Worm (Caenorhabditis elegans) whole organism, mixed stage, embryonic: ENCODE data around the gene H14N18.4.

Experiments used
- blmp-1 ChIP-seq: fragments of 150-350 bp; optimal IDR thresholded peaks from 2 replicates; lab custom pipeline; 2014; ENCODE audit warnings: missing biosample characterization, missing genetic modification characterization
- ces-1 ChIP-seq: fragments of 150-350 bp; optimal IDR thresholded peaks from 2 replicates; lab custom pipeline; 2014; ENCODE audit warnings: missing biosample characterization, missing genetic modification reagents, missing genetic modification characterization
- elt-1 ChIP-seq: sonication (generic microtip); optimal IDR thresholded peaks from 2 replicates; lab custom pipeline; 2017; ENCODE audit warnings: missing genetic modification characterization, mild to moderate bottlenecking, missing compliant biosample characterization, antibody characterized with exemption, moderate library complexity, borderline replicate concordance; ENCODE audit not compliant: insufficient read depth
- elt-3 ChIP-seq: fragments of 150-350 bp; optimal IDR thresholded peaks from 2 replicates; lab custom pipeline; 2014; ENCODE audit warnings: missing biosample characterization, missing genetic modification characterization
- lin-13 ChIP-seq: fragments of 150-350 bp; optimal IDR thresholded peaks from 2 replicates; lab custom pipeline; 2014; ENCODE audit warnings: missing biosample characterization, missing genetic modification characterization
- lsy-2 ChIP-seq: fragments of 150-350 bp; optimal IDR thresholded peaks from 2 replicates; lab custom pipeline; 2014; ENCODE audit warnings: missing biosample characterization, missing genetic modification characterization
- nhr-237 ChIP-seq: fragments of 150-350 bp; optimal IDR thresholded peaks from 2 replicates; lab custom pipeline; 2014; ENCODE audit warnings: missing biosample characterization, missing genetic modification characterization
- nhr-28 ChIP-seq: fragments of 150-350 bp; optimal IDR thresholded peaks from 2 replicates; lab custom pipeline; 2014; ENCODE audit warnings: missing biosample characterization, missing genetic modification characterization
- nhr-76 ChIP-seq: sonication (generic microtip); optimal IDR thresholded peaks from 2 replicates; lab custom pipeline; 2017; ENCODE audit warnings: missing biosample characterization, missing genetic modification characterization
- pha-4 ChIP-seq: fragments of 150-350 bp; optimal IDR thresholded peaks from 2 replicates; lab custom pipeline; 2018; ENCODE audit warnings: missing biosample characterization, missing genetic modification reagents, missing genetic modification characterization
- snpc-4 ChIP-seq: fragments of 150-350 bp; optimal IDR thresholded peaks from 2 replicates; lab custom pipeline; 2014; ENCODE audit warnings: missing biosample characterization, missing genetic modification characterization
- unc-120 ChIP-seq: sonication (generic microtip); optimal IDR thresholded peaks from 2 replicates; lab custom pipeline; 2017; ENCODE audit warnings: missing genetic modification characterization, missing compliant biosample characterization; ENCODE audit not compliant: poor library complexity, severe bottlenecking
- unc-62 ChIP-seq: fragments of 150-350 bp; optimal IDR thresholded peaks from 2 replicates; lab custom pipeline; 2014; ENCODE audit warnings: missing biosample characterization, missing genetic modification reagents, missing genetic modification characterization

DNA sequence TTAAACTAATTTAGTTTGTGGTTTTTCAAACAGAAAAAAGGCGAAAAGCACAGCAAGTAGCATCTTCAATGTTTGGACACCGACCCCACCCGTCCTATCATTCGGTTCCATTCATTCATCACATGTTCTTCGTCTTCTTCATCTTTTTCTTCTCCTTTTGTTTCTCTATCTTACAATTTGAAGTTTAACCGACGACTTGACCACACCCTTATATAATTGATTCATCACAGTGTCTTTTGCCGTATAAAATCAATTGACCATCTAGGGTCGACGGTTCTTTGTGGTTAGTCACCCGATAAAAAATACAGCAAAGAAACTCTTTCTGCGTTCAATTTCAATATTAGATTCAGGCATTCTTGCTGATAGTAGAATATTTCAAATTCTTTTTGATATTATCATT, 6.3 kb upstream of the H14N18.4 start:
- TF ChIP-seq nhr-237 (no peak), elt-1 (tag; lab: Kevin White, UChicago) (no peak), lsy-2 (no peak), nhr-76 (tag; lab: Kevin White, UChicago) (no peak), pha-4 (no peak), ces-1 (GFP tag; lab: Kevin White, UChicago) (no peak), elt-3 (tag; lab: Kevin White, UChicago) (no peak), blmp-1 (no peak), nhr-28 (no peak), snpc-4 (no peak), unc-62 (GFP tag; lab: Kevin White, UChicago) (no peak), unc-120 (no peak), lin-13 (tag; lab: Kevin White, UChicago) (no peak)
